Fruit fly (Drosophila melanogaster): ENCODE data around the gene CG3610.

The CG3610 gene

dm6 chr3R:14875965-14876331 lies 31.1 kb downstream of the CG3610 start (continued):
- TF ChIP-seq wek (GFP tag; optimal IDR thresholded peaks at IDR 0.05) (no peak), sr (GFP tag; IDR thresholded peaks at IDR 0.05) (peak; percentile 62; the same call in 2 of the 3 replicates), CG4424 (GFP tag; optimal IDR thresholded peaks at IDR 0.05) (peak; percentile 11), CG2678 (tag; optimal IDR thresholded peaks at IDR 0.05) (peak; percentile 23), rib (GFP tag; IDR thresholded peaks at IDR 0.05) (no peak), Trl (optimal IDR thresholded peaks at IDR 0.05) (peak in 1 of 2 experiments; percentile 52), Trl (GFP tag; optimal IDR thresholded peaks at IDR 0.05) (no peak), insv (GFP tag; optimal IDR thresholded peaks at IDR 0.05) (no peak), CG12299 (tag; optimal IDR thresholded peaks at IDR 0.05) (no peak), scrt (GFP tag; optimal IDR thresholded peaks at IDR 0.05) (peak; percentile 99), Dref (GFP tag; IDR thresholded peaks at IDR 0.05) (0 out of 2 replicates have a peak, but pooled peaks have one; percentile 24), Dll (GFP tag; IDR thresholded peaks at IDR 0.05; ENCODE audit: partially characterized antibody) (no peak), lmd (GFP tag; IDR thresholded peaks at IDR 0.05) (no peak), sd (tag; optimal IDR thresholded peaks at IDR 0.05) (no peak), oc (tag; optimal IDR thresholded peaks at IDR 0.05) (no peak), Mes4 (GFP tag; optimal IDR thresholded peaks at IDR 0.05) (no peak), CG4854 (GFP tag; optimal IDR thresholded peaks at IDR 0.05) (no peak), nau (GFP tag; optimal IDR thresholded peaks at IDR 0.05) (no peak), CG33557 (GFP tag; optimal IDR thresholded peaks at IDR 0.05) (no peak), CG10543 (GFP tag; optimal IDR thresholded peaks at IDR 0.05) (no peak), CG2202 (tag; optimal IDR thresholded peaks at IDR 0.05) (no peak), hb (GFP tag; IDR thresholded peaks at IDR 0.05; ENCODE audit: partially characterized antibody) (no peak), CG6813 (GFP tag; optimal IDR thresholded peaks at IDR 0.05) (no peak), CG5953 (GFP tag; IDR thresholded peaks at IDR 0.05) (no peak), unpg (GFP tag; optimal IDR thresholded peaks at IDR 0.05) (no peak), CG15696 (tag; optimal IDR thresholded peaks at IDR 0.05) (no peak), CG30403 (GFP tag; optimal IDR thresholded peaks at IDR 0.05) (no peak), CG4404 (GFP tag; IDR thresholded peaks at IDR 0.05) (no peak), Antp (GFP tag; optimal IDR thresholded peaks at IDR 0.05) (no peak), lola (GFP tag; optimal IDR thresholded peaks at IDR 0.05) (no peak), Deaf1 (tag; optimal IDR thresholded peaks at IDR 0.05) (peak; percentile 43), tap (tag; optimal IDR thresholded peaks at IDR 0.05) (no peak), CG1792 (GFP tag; optimal IDR thresholded peaks at IDR 0.05) (no peak), ci (GFP tag; IDR thresholded peaks at IDR 0.05) (no peak), CG1602 (GFP tag; optimal IDR thresholded peaks at IDR 0.05) (no peak), Blimp-1 (GFP tag; optimal IDR thresholded peaks at IDR 0.05) (no peak)

DNA sequence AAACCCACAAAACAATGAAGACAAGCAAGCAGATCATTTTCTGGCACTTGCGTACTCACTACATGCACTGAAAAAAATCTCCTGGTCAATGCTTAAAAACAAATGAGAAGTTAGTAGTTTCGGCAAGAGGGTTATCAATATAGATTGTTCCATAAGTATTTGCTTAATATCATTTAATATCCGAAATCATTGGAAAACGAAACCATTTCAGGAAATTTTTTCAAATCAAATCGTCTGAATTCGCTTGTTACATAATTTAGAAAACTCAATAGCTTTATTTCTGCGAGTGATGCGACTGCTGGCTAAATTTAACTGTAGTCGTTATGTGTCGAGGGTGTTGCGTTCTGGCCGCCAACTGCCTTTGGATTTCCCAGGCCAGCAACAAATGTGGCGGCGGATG lies 33.3 kb downstream of the CG3610 start:
- peak; percentile 49 for TF ChIP-seq CG11504 (tag; optimal IDR thresholded peaks at IDR 0.05)
- peak; percentile 9 to 57 for TF ChIP-seq Pdp1 (GFP tag; optimal IDR thresholded peaks at IDR 0.05)
- peak; percentile 4; the same call in 1 of the 2 replicates for TF ChIP-seq ranshi (GFP tag; IDR thresholded peaks at IDR 0.05)
- peak; percentile 42 for TF ChIP-seq scrt (GFP tag; optimal IDR thresholded peaks at IDR 0.05)
- TF ChIP-seq sens (GFP tag), result peak; percentile 63
- TF ChIP-seq dysf (GFP tag; IDR thresholded peaks at IDR 0.05), result peak; percentile 29; the same call in 2 of the 3 replicates
- no peak for TF ChIP-seq CG2116 (GFP tag; optimal IDR thresholded peaks at IDR 0.05)
- TF ChIP-seq CG2120 (GFP tag; optimal IDR thresholded peaks at IDR 0.05), result peak; percentile 45
- TF ChIP-seq CG8089 (GFP tag; optimal IDR thresholded peaks at IDR 0.05), result no peak
- no peak for TF ChIP-seq CG12219 (GFP tag; optimal IDR thresholded peaks at IDR 0.05)
- TF ChIP-seq Meics (GFP tag; optimal IDR thresholded peaks at IDR 0.05), result peak; percentile 40
- 0 out of 2 replicates have a peak, but pooled peaks have one; percentile 5 for TF ChIP-seq Ptx1 (GFP tag; IDR thresholded peaks at IDR 0.05)
- TF ChIP-seq CG18599 (GFP tag; optimal IDR thresholded peaks at IDR 0.05), result peak; percentile 66
- TF ChIP-seq CG12155 (GFP tag; optimal IDR thresholded peaks at IDR 0.05), result peak; percentile 5
- TF ChIP-seq btn (GFP tag; optimal IDR thresholded peaks at IDR 0.05), result no peak
- TF ChIP-seq lab (GFP tag; optimal IDR thresholded peaks at IDR 0.05), result peak; percentile 59
- peak; percentile 29 for TF ChIP-seq Fer3 (tag; optimal IDR thresholded peaks at IDR 0.05)
- peak; percentile 39 for TF ChIP-seq gro (GFP tag; optimal IDR thresholded peaks at IDR 0.05)
